Fruit fly (Drosophila melanogaster) whole organism, adult: ENCODE data around the gene PolD1.

Experiments
- CG12768 ChIP-seq: fragments of 200-800 bp; sonication (Bioruptor generic); optimal IDR thresholded peaks from 2 replicates; lab custom pipeline; 2017; ENCODE audit warnings: missing biosample characterization, missing genetic modification characterization, mild to moderate bottlenecking, moderate library complexity, missing genetic modification reagents
- CG14711 ChIP-seq: fragments of 200-800 bp; sonication (Bioruptor generic); optimal IDR thresholded peaks from 2 replicates; lab custom pipeline; 2018; ENCODE audit warnings: missing biosample characterization, mild to moderate bottlenecking, missing genetic modification characterization, moderate library complexity
- CG1620 ChIP-seq: fragments of 200-800 bp; sonication (Bioruptor generic); optimal IDR thresholded peaks from 2 replicates; lab custom pipeline; 2016; ENCODE audit warnings: missing biosample characterization, missing genetic modification characterization
- CG33017 ChIP-seq: fragments of 200-800 bp; sonication (Bioruptor generic); optimal IDR thresholded peaks from 2 replicates; lab custom pipeline; 2018; ENCODE audit warnings: missing biosample characterization, mild to moderate bottlenecking, missing genetic modification characterization, moderate library complexity
- CG5204 ChIP-seq: fragments of 200-800 bp; sonication (Bioruptor generic); optimal IDR thresholded peaks from 2 replicates; lab custom pipeline; 2016; ENCODE audit warnings: missing biosample characterization, missing genetic modification characterization
- CG7045 ChIP-seq: fragments of 200-800 bp; sonication (Bioruptor generic); optimal IDR thresholded peaks from 2 replicates; lab custom pipeline; 2017; ENCODE audit warnings: missing biosample characterization, mild to moderate bottlenecking, missing genetic modification characterization
- CG7101 ChIP-seq: fragments of 200-800 bp; sonication (Bioruptor generic); optimal IDR thresholded peaks from 2 replicates; lab custom pipeline; 2018; ENCODE audit warnings: missing biosample characterization, mild to moderate bottlenecking, missing genetic modification characterization, moderate library complexity
- Clk ChIP-seq: fragments of 200-800 bp; sonication (Bioruptor generic); optimal IDR thresholded peaks from 2 replicates; lab custom pipeline; 2017; ENCODE audit warnings: missing biosample characterization, missing genetic modification characterization
- Hr96 ChIP-seq: fragments of 200-800 bp; sonication (Bioruptor generic); optimal IDR thresholded peaks from 2 replicates; lab custom pipeline; 2016; ENCODE audit warnings: missing biosample characterization, missing genetic modification characterization
- Mnt ChIP-seq: fragments of 200-800 bp; sonication (Bioruptor generic); optimal IDR thresholded peaks from 2 replicates; lab custom pipeline; 2016; ENCODE audit warnings: missing biosample characterization, mild to moderate bottlenecking, missing genetic modification characterization
- bab1 ChIP-seq: fragments of 200-800 bp; sonication (Bioruptor generic); optimal IDR thresholded peaks from 3 replicates; lab custom pipeline; 2019; ENCODE audit warnings: missing biosample characterization, mild to moderate bottlenecking, missing genetic modification characterization, moderate library complexity
- cic ChIP-seq: fragments of 200-800 bp; sonication (Bioruptor generic); optimal IDR thresholded peaks from 2 replicates; lab custom pipeline; 2017; ENCODE audit warnings: missing biosample characterization, mild to moderate bottlenecking, missing genetic modification characterization, moderate library complexity
- cnc ChIP-seq, 2 experiments: fragments of >200 bp; optimal IDR thresholded peaks; 2 replicates each; lab custom pipeline; 2017
- ovo ChIP-seq: fragments of 200-800 bp; sonication (Bioruptor generic); optimal IDR thresholded peaks from 2 replicates; lab custom pipeline; 2016; ENCODE audit warnings: missing biosample characterization, missing genetic modification characterization
- tj ChIP-seq: fragments of 200-800 bp; sonication (Bioruptor generic); optimal IDR thresholded peaks from 3 replicates; lab custom pipeline; 2017; ENCODE audit warnings: missing biosample characterization, mild to moderate bottlenecking, missing genetic modification characterization, moderate library complexity

PolD1 gene

dm6 chr3L:15940823-15941222 lies 46.8 kb downstream of the PolD1 start:
- no peak for TF ChIP-seq CG33017 (tag; lab: Kevin White, UChicago)
- no peak for TF ChIP-seq Hr96 (GFP tag; lab: Kevin White, UChicago)
- TF ChIP-seq CG1620 (GFP tag; lab: Kevin White, UChicago), result no peak
- no peak for TF ChIP-seq cnc (optimal IDR thresholded peaks at IDR 0.05; lab: Kevin White, UChicago)
- no peak for TF ChIP-seq CG14711 (tag; lab: Kevin White, UChicago)
- no peak for TF ChIP-seq bab1
- no peak for TF ChIP-seq CG12768
- TF ChIP-seq Clk (GFP tag; lab: Kevin White, UChicago), result no peak
- TF ChIP-seq tj (GFP tag; lab: Kevin White, UChicago), result no peak
- no peak for TF ChIP-seq ovo (GFP tag; lab: Kevin White, UChicago)
- TF ChIP-seq cic (GFP tag; lab: Kevin White, UChicago), result no peak
- TF ChIP-seq CG5204, result no peak
- no peak for TF ChIP-seq Mnt (GFP tag; lab: Kevin White, UChicago)
- TF ChIP-seq CG7101 (tag; lab: Kevin White, UChicago), result no peak
- TF ChIP-seq CG7045 (GFP tag; lab: Kevin White, UChicago), result no peak
